Fruit fly (Drosophila melanogaster) whole organism, adult: ENCODE results near the gene CG6576.

Experiments used
- CG14711 ChIP-seq: fragments of 200-800 bp; sonication (Bioruptor generic); optimal IDR thresholded peaks from 2 replicates; lab custom pipeline; 2018; ENCODE audit warnings: missing biosample characterization, mild to moderate bottlenecking, missing genetic modification characterization, moderate library complexity
- CG33017 ChIP-seq: fragments of 200-800 bp; sonication (Bioruptor generic); optimal IDR thresholded peaks from 2 replicates; lab custom pipeline; 2018; ENCODE audit warnings: missing biosample characterization, mild to moderate bottlenecking, missing genetic modification characterization, moderate library complexity
- CG7101 ChIP-seq: fragments of 200-800 bp; sonication (Bioruptor generic); optimal IDR thresholded peaks from 2 replicates; lab custom pipeline; 2018; ENCODE audit warnings: missing biosample characterization, mild to moderate bottlenecking, missing genetic modification characterization, moderate library complexity
- Crg-1 ChIP-seq: fragments of 200-800 bp; sonication (Bioruptor generic); optimal IDR thresholded peaks from 2 replicates; lab custom pipeline; 2016; ENCODE audit warnings: missing biosample characterization, missing genetic modification characterization
- kay ChIP-seq: fragments of 200-800 bp; sonication (Bioruptor generic); peaks from one replicate; lab custom pipeline; 2016; ENCODE audit warnings: missing biosample characterization, missing genetic modification characterization, borderline replicate concordance

The CG6576 gene

DNA sequence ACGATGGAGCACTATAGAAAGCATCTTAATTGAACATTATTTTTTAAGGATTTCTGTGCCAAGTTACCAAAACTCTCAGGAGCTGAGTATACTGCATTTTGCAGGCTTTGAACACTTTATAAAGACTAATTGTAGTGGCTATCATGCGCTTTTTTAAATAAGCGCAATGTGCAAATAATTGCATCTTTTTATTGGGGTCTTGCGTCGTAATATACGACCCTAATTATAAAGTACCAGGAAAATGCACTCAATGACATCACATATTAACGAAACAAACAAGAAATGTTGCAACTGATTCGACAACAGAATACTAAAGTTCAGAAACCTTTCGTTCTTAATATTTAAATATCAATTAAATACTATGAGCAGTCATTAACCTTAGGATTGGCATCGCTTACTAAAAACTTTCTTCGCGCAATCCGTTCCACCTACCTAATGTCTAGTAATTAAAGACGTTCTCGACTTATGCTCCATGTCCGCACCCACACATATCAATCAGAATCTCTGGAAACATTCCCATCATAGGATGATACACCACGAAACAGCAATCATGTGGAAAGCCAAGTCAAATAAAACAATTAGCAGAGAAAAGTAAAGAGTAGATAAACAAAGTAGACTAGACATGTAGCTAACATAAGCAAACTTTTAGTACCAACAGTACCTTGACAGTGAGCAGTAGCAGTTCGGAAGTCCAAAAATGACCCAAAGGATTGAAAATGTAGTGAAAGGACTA is 48.5 kb downstream of the CG6576 start, which contains the start of the genes CG32023 and CG34427:
Gene CG32023 (minus strand): TSS at position 101 of the 733 bp plus-strand sequence.
Gene CG34427 (plus strand): TSS at position 683 of the 733 bp plus-strand sequence.
- TF ChIP-seq CG7101 (no peak), CG14711 (tag; lab: Kevin White, UChicago) (no peak), Crg-1 (GFP tag; lab: Kevin White, UChicago) (no peak), kay (GFP tag; lab: Kevin White, UChicago) (peak; percentile 47), CG33017 (no peak)
